Fruit fly (Drosophila melanogaster) whole organism, adult: ENCODE results near the gene CG31626.

Experiments used
- CG11617 ChIP-seq: fragments of 200-800 bp; sonication (Bioruptor generic); optimal IDR thresholded peaks from 2 replicates; lab custom pipeline; 2017; ENCODE audit warnings: mild to moderate bottlenecking, missing biosample characterization, missing genetic modification reagents, missing genetic modification characterization
- CG12768 ChIP-seq: fragments of 200-800 bp; sonication (Bioruptor generic); optimal IDR thresholded peaks from 2 replicates; lab custom pipeline; 2017; ENCODE audit warnings: missing biosample characterization, missing genetic modification characterization, mild to moderate bottlenecking, moderate library complexity, missing genetic modification reagents
- CG33017 ChIP-seq: fragments of 200-800 bp; sonication (Bioruptor generic); optimal IDR thresholded peaks from 2 replicates; lab custom pipeline; 2018; ENCODE audit warnings: missing biosample characterization, mild to moderate bottlenecking, missing genetic modification characterization, moderate library complexity
- Clk ChIP-seq: fragments of 200-800 bp; sonication (Bioruptor generic); optimal IDR thresholded peaks from 2 replicates; lab custom pipeline; 2017; ENCODE audit warnings: missing biosample characterization, missing genetic modification characterization
- Crg-1 ChIP-seq: fragments of 200-800 bp; sonication (Bioruptor generic); optimal IDR thresholded peaks from 2 replicates; lab custom pipeline; 2016; ENCODE audit warnings: missing biosample characterization, missing genetic modification characterization
- Hr96 ChIP-seq: fragments of 200-800 bp; sonication (Bioruptor generic); optimal IDR thresholded peaks from 2 replicates; lab custom pipeline; 2016; ENCODE audit warnings: missing biosample characterization, missing genetic modification characterization
- Mnt ChIP-seq: fragments of 200-800 bp; sonication (Bioruptor generic); optimal IDR thresholded peaks from 2 replicates; lab custom pipeline; 2016; ENCODE audit warnings: missing biosample characterization, mild to moderate bottlenecking, missing genetic modification characterization
- bab1 ChIP-seq: fragments of 200-800 bp; sonication (Bioruptor generic); optimal IDR thresholded peaks from 3 replicates; lab custom pipeline; 2019; ENCODE audit warnings: missing biosample characterization, mild to moderate bottlenecking, missing genetic modification characterization, moderate library complexity
- cic ChIP-seq: fragments of 200-800 bp; sonication (Bioruptor generic); optimal IDR thresholded peaks from 2 replicates; lab custom pipeline; 2017; ENCODE audit warnings: missing biosample characterization, mild to moderate bottlenecking, missing genetic modification characterization, moderate library complexity
- cnc ChIP-seq, 2 experiments: fragments of >200 bp; optimal IDR thresholded peaks; 2 replicates each; lab custom pipeline; 2017
- kay ChIP-seq: fragments of 200-800 bp; sonication (Bioruptor generic); peaks from one replicate; lab custom pipeline; 2016; ENCODE audit warnings: missing biosample characterization, missing genetic modification characterization, borderline replicate concordance
- pad ChIP-seq: fragments of 200-800 bp; sonication (Bioruptor generic); optimal IDR thresholded peaks from 3 replicates; lab custom pipeline; 2017; ENCODE audit warnings: missing biosample characterization, missing genetic modification characterization, mild to moderate bottlenecking, moderate library complexity, missing genetic modification reagents
- tj ChIP-seq: fragments of 200-800 bp; sonication (Bioruptor generic); optimal IDR thresholded peaks from 3 replicates; lab custom pipeline; 2017; ENCODE audit warnings: missing biosample characterization, mild to moderate bottlenecking, missing genetic modification characterization, moderate library complexity
- toe ChIP-seq: fragments of 200-800 bp; sonication (Bioruptor generic); optimal IDR thresholded peaks from 2 replicates; lab custom pipeline; 2016; ENCODE audit warnings: missing biosample characterization, missing genetic modification characterization

DNA sequence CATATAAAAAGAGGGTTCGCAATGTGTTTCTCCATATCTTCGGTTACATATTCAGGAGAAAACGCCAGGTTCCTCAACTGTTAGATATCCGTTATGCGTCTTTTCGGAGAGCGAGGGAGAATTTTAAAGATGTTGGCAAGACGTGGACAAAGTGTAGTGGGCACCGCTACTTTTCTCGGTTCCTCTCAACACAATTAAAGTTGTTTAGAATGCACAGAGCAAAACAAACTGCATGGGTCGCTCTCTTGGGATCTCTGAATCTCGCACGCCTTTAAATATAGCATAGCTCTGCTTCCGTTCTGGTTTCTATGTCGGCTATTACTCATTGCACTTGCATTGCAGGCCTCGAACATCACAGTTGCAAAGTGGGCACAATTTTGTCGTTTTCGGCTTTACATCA, 30.3 kb downstream of the CG31626 start, which contains the start of gene clumsy:
- no peak for TF ChIP-seq Clk (GFP tag; lab: Kevin White, UChicago)
- TF ChIP-seq CG33017 (tag; lab: Kevin White, UChicago), result no peak
- TF ChIP-seq toe, result no peak
- TF ChIP-seq tj (GFP tag; lab: Kevin White, UChicago), result no peak
- TF ChIP-seq bab1 (GFP tag; lab: Kevin White, UChicago), result no peak
- TF ChIP-seq kay (GFP tag; lab: Kevin White, UChicago), result no peak
- TF ChIP-seq pad (GFP tag; lab: Kevin White, UChicago), result peak; percentile 19
- no peak for TF ChIP-seq cnc (optimal IDR thresholded peaks at IDR 0.05; lab: Kevin White, UChicago)
- no peak for TF ChIP-seq Hr96 (GFP tag; lab: Kevin White, UChicago)
- no peak for TF ChIP-seq CG11617
- TF ChIP-seq cic (GFP tag; lab: Kevin White, UChicago), result no peak
- no peak for TF ChIP-seq Crg-1
- TF ChIP-seq Mnt (GFP tag; lab: Kevin White, UChicago), result no peak
- no peak for TF ChIP-seq CG12768 (GFP tag; lab: Kevin White, UChicago)
